Worm (Caenorhabditis elegans) whole organism, L3 larva: ENCODE measurements around the gene T20B3.14.

Experiments
- R02D3.7 ChIP-seq: fragments of 150-350 bp; optimal IDR thresholded peaks from 2 replicates; lab custom pipeline; 2014; ENCODE audit warnings: missing biosample characterization, missing genetic modification characterization
- ama-1 ChIP-seq: fragments of 150-350 bp; optimal IDR thresholded peaks from 2 replicates; lab custom pipeline; 2018
- ceh-16 ChIP-seq: sonication (generic microtip); optimal IDR thresholded peaks from 2 replicates; lab custom pipeline; 2017; ENCODE audit warnings: missing biosample characterization, missing genetic modification characterization
- ceh-28 ChIP-seq: fragments of 150-350 bp; optimal IDR thresholded peaks from 2 replicates; lab custom pipeline; 2014; ENCODE audit warnings: missing biosample characterization, missing genetic modification reagents, missing genetic modification characterization
- ceh-82 ChIP-seq: fragments of 150-350 bp; optimal IDR thresholded peaks from 2 replicates; lab custom pipeline; 2014; ENCODE audit warnings: missing biosample characterization, missing genetic modification characterization
- ceh-9 ChIP-seq: sonication (generic microtip); optimal IDR thresholded peaks from 2 replicates; lab custom pipeline; 2018; ENCODE audit warnings: missing biosample characterization, missing genetic modification characterization
- daf-12 ChIP-seq: fragments of 150-350 bp; optimal IDR thresholded peaks from 2 replicates; lab custom pipeline; 2014; ENCODE audit warnings: missing biosample characterization, missing genetic modification reagents, missing genetic modification characterization
- egl-27 ChIP-seq: sonication (generic microtip); optimal IDR thresholded peaks from 4 replicates; lab custom pipeline; 2017; ENCODE audit warnings: missing biosample characterization, missing genetic modification reagents, missing genetic modification characterization
- egl-5 ChIP-seq: fragments of 150-350 bp; optimal IDR thresholded peaks from 2 replicates; lab custom pipeline; 2017; ENCODE audit warnings: missing biosample characterization, missing genetic modification reagents, missing genetic modification characterization, inconsistent platforms
- elt-2 ChIP-seq: sonication (generic microtip); optimal IDR thresholded peaks from 2 replicates; lab custom pipeline; 2016; ENCODE audit warnings: missing genetic modification reagents, mild to moderate bottlenecking, missing genetic modification characterization, missing compliant biosample characterization
- elt-3 ChIP-seq, 3 experiments: fragments of 150-350 bp in 1 of 3; sonication (generic microtip) in 2 of 3; optimal IDR thresholded peaks; 2 replicates in 2 of 3; 4 replicates in 1 of 3; lab custom pipeline; 2014 to 2017; ENCODE audit warnings: missing biosample characterization in 3 of 3, missing genetic modification characterization in 3 of 3
- fkh-10 ChIP-seq: sonication (generic microtip); optimal IDR thresholded peaks from 2 replicates; lab custom pipeline; 2017; ENCODE audit warnings: missing biosample characterization, missing genetic modification reagents, missing genetic modification characterization
- fkh-2 ChIP-seq: fragments of 150-350 bp; optimal IDR thresholded peaks from 2 replicates; lab custom pipeline; 2014; ENCODE audit warnings: missing biosample characterization, missing genetic modification reagents, missing genetic modification characterization
- jun-1 ChIP-seq: fragments of 150-350 bp; optimal IDR thresholded peaks from 2 replicates; lab custom pipeline; 2014; ENCODE audit warnings: missing biosample characterization, missing genetic modification reagents, missing genetic modification characterization
- lin-15B ChIP-seq: fragments of 150-350 bp; optimal IDR thresholded peaks from 2 replicates; lab custom pipeline; 2014; ENCODE audit warnings: missing biosample characterization, missing genetic modification characterization
- lin-39 ChIP-seq: fragments of 150-350 bp; optimal IDR thresholded peaks from 2 replicates; lab custom pipeline; 2018; ENCODE audit warnings: missing biosample characterization, missing genetic modification reagents, missing genetic modification characterization
- lsy-12 ChIP-seq: sonication (generic microtip); optimal IDR thresholded peaks from 2 replicates; lab custom pipeline; 2016; ENCODE audit warnings: mild to moderate bottlenecking, missing genetic modification characterization, missing compliant biosample characterization
- mdl-1 ChIP-seq: fragments of 150-350 bp; optimal IDR thresholded peaks from 2 replicates; lab custom pipeline; 2014; ENCODE audit warnings: missing biosample characterization, missing genetic modification characterization
- mml-1 ChIP-seq: fragments of 150-350 bp; sonication (generic microtip); optimal IDR thresholded peaks from 3 replicates; lab custom pipeline; 2014; ENCODE audit warnings: missing biosample characterization, missing genetic modification characterization
- nhr-12 ChIP-seq: fragments of 150-350 bp; optimal IDR thresholded peaks from 2 replicates; lab custom pipeline; 2014; ENCODE audit warnings: missing biosample characterization, missing genetic modification characterization
- nhr-23 ChIP-seq: fragments of 150-350 bp; optimal IDR thresholded peaks from 2 replicates; lab custom pipeline; 2014; ENCODE audit warnings: missing biosample characterization, missing genetic modification reagents, missing genetic modification characterization
- nhr-237 ChIP-seq: fragments of 150-350 bp; optimal IDR thresholded peaks from 2 replicates; lab custom pipeline; 2014; ENCODE audit warnings: missing biosample characterization, missing genetic modification characterization
- nhr-25 ChIP-seq: sonication (generic microtip); optimal IDR thresholded peaks from 2 replicates; lab custom pipeline; 2017; ENCODE audit warnings: missing biosample characterization, missing genetic modification characterization
- nhr-28 ChIP-seq: fragments of 150-350 bp; optimal IDR thresholded peaks from 2 replicates; lab custom pipeline; 2014; ENCODE audit warnings: missing biosample characterization, missing genetic modification characterization
- nhr-43 ChIP-seq: sonication (generic microtip); optimal IDR thresholded peaks from 2 replicates; lab custom pipeline; 2016; ENCODE audit warnings: mild to moderate bottlenecking, missing genetic modification characterization, missing compliant biosample characterization; ENCODE audit not compliant: poor library complexity, severe bottlenecking
- nhr-67 ChIP-seq: fragments of 150-350 bp; optimal IDR thresholded peaks from 2 replicates; lab custom pipeline; 2014; ENCODE audit warnings: missing biosample characterization, missing genetic modification characterization
- nhr-77 ChIP-seq: fragments of 150-350 bp; optimal IDR thresholded peaks from 2 replicates; lab custom pipeline; 2014; ENCODE audit warnings: missing biosample characterization, missing genetic modification characterization
- pha-4 ChIP-seq: fragments of 150-350 bp; optimal IDR thresholded peaks from 2 replicates; lab custom pipeline; 2014; ENCODE audit warnings: missing biosample characterization, missing genetic modification reagents, missing genetic modification characterization
- pqm-1 ChIP-seq: fragments of 150-350 bp; optimal IDR thresholded peaks from 2 replicates; lab custom pipeline; 2017; ENCODE audit warnings: missing biosample characterization, missing genetic modification characterization, inconsistent platforms
- sea-2 ChIP-seq: fragments of 150-350 bp; sonication (generic microtip); optimal IDR thresholded peaks from 4 replicates; lab custom pipeline; 2014; ENCODE audit warnings: missing biosample characterization, missing genetic modification reagents, missing genetic modification characterization
- skn-1 ChIP-seq: fragments of 150-350 bp; optimal IDR thresholded peaks from 2 replicates; lab custom pipeline; 2014; ENCODE audit warnings: missing biosample characterization, missing genetic modification characterization
- snpc-4 ChIP-seq: fragments of 150-350 bp; optimal IDR thresholded peaks from 2 replicates; lab custom pipeline; 2014; ENCODE audit warnings: missing biosample characterization, missing genetic modification characterization
- tbx-2 ChIP-seq: sonication (generic microtip); optimal IDR thresholded peaks from 2 replicates; lab custom pipeline; 2016; ENCODE audit warnings: mild to moderate bottlenecking, missing genetic modification characterization, missing compliant biosample characterization
- unc-39 ChIP-seq: sonication (generic microtip); optimal IDR thresholded peaks from 4 replicates; lab custom pipeline; 2017; ENCODE audit warnings: missing biosample characterization, missing genetic modification characterization
- unc-62 ChIP-seq: fragments of 150-350 bp; sonication (generic microtip); optimal IDR thresholded peaks from 4 replicates; lab custom pipeline; 2014; ENCODE audit warnings: missing biosample characterization, missing genetic modification reagents, missing genetic modification characterization
- zag-1 ChIP-seq: fragments of 150-350 bp; optimal IDR thresholded peaks from 2 replicates; lab custom pipeline; 2014; ENCODE audit warnings: missing biosample characterization, missing genetic modification characterization
- ztf-11 ChIP-seq: fragments of 150-350 bp; optimal IDR thresholded peaks from 2 replicates; lab custom pipeline; 2014; ENCODE audit warnings: missing biosample characterization, missing genetic modification characterization
- ztf-4 ChIP-seq: fragments of 150-350 bp; optimal IDR thresholded peaks from 2 replicates; lab custom pipeline; 2014; ENCODE audit warnings: missing biosample characterization, missing genetic modification characterization

The T20B3.14 gene

ce11 chrV:16781974-16782373 is 39.1 kb downstream of the T20B3.14 start:
- no peak for TF ChIP-seq daf-12 (tag; lab: Kevin White, UChicago)
- TF ChIP-seq mml-1 (tag; lab: Kevin White, UChicago): no peak
- no peak for TF ChIP-seq R02D3.7 (tag; lab: Kevin White, UChicago)
- TF ChIP-seq ceh-16: no peak
- no peak for TF ChIP-seq nhr-77 (tag; lab: Kevin White, UChicago)
- TF ChIP-seq pha-4 (tag; lab: Kevin White, UChicago): no peak
- no peak for TF ChIP-seq tbx-2 (tag; lab: Kevin White, UChicago)
- no peak for TF ChIP-seq egl-5 (tag; lab: Kevin White, UChicago)
- no peak for TF ChIP-seq ceh-82 (tag; lab: Kevin White, UChicago)
- TF ChIP-seq lsy-12: no peak
- TF ChIP-seq mdl-1 (tag; lab: Kevin White, UChicago): no peak
- no peak for TF ChIP-seq nhr-23 (tag; lab: Kevin White, UChicago)
- no peak for TF ChIP-seq lin-15B (tag; lab: Kevin White, UChicago)
- no peak for TF ChIP-seq ztf-11 (tag; lab: Kevin White, UChicago)
- no peak for TF ChIP-seq elt-2 (tag; lab: Kevin White, UChicago)
- no peak for TF ChIP-seq sea-2 (GFP tag; lab: Kevin White, UChicago)
- no peak for TF ChIP-seq nhr-237
- no peak for TF ChIP-seq nhr-43 (tag; lab: Kevin White, UChicago)
- TF ChIP-seq unc-39 (tag; lab: Kevin White, UChicago): no peak
- TF ChIP-seq lin-39 (tag; lab: Kevin White, UChicago): no peak

ce11 chrV:16780554-16780953 is 40.6 kb downstream of the T20B3.14 start:
- no peak for TF ChIP-seq ceh-9 (tag; lab: Kevin White, UChicago)
- peak; percentile 29 for TF ChIP-seq ama-1 (lab: Kevin White, UChicago)
- peak; percentile 31 for TF ChIP-seq nhr-23 (tag; lab: Kevin White, UChicago)
- TF ChIP-seq nhr-43 (tag; lab: Kevin White, UChicago): peak; percentile 18
- TF ChIP-seq ceh-16: no peak
- TF ChIP-seq, all 47 proteins: peak for 3

ce11 chrV:16779971-16780370 is 41.1 kb downstream of the T20B3.14 start:
- TF ChIP-seq lin-39 (tag; lab: Kevin White, UChicago) (no peak), ztf-4 (tag; lab: Kevin White, UChicago) (no peak), nhr-67 (tag; lab: Kevin White, UChicago) (no peak), nhr-43 (tag; lab: Kevin White, UChicago) (no peak), nhr-23 (tag; lab: Kevin White, UChicago) (no peak), ceh-28 (tag; lab: Kevin White, UChicago) (no peak), mml-1 (tag; lab: Kevin White, UChicago) (no peak), fkh-10 (GFP tag; lab: Kevin White, UChicago) (no peak)

- TF ChIP-seq snpc-4 (tag; lab: Kevin White, UChicago) (no peak), nhr-25 (tag; lab: Kevin White, UChicago) (no peak), egl-27 (no peak), zag-1 (no peak), fkh-2 (tag; lab: Kevin White, UChicago) (no peak), unc-62 (GFP tag; lab: Kevin White, UChicago) (no peak), nhr-28 (tag; lab: Kevin White, UChicago) (no peak), skn-1 (no peak), nhr-43 (tag; lab: Kevin White, UChicago) (no peak), pqm-1 (tag; lab: Kevin White, UChicago) (no peak), elt-3 (tag; optimal IDR thresholded peaks at IDR 0.05; lab: Kevin White, UChicago) (no peak), lin-39 (tag; lab: Kevin White, UChicago) (no peak), daf-12 (tag; lab: Kevin White, UChicago) (no peak), jun-1 (tag; lab: Kevin White, UChicago) (no peak), ztf-4 (tag; lab: Kevin White, UChicago) (no peak), ceh-82 (tag; lab: Kevin White, UChicago) (no peak), tbx-2 (tag; lab: Kevin White, UChicago) (no peak), nhr-12 (no peak), R02D3.7 (tag; lab: Kevin White, UChicago) (no peak)
- TF ChIP-seq, all 47 proteins: peak for 0
Observed at ce11 chrV:16779281-16779597, 41.9 kb downstream of the T20B3.14 start.
